Worm (Caenorhabditis elegans) whole organism, L4 larva: Measurements from ENCODE around the gene wbp-2.

ENCODE experiments used
- F44E2.7 ChIP-seq: fragments of 200-800 bp; sonication (Bioruptor generic); IDR thresholded peaks from 2 replicates; pipeline ENCODE4 v2.1.2; 2022; ENCODE audit warnings: missing genetic modification characterization, missing compliant biosample characterization
- nhr-10 ChIP-seq: fragments of 150-350 bp; optimal IDR thresholded peaks from 2 replicates; lab custom pipeline; 2014; ENCODE audit warnings: missing biosample characterization, missing genetic modification characterization
- nhr-76 ChIP-seq: fragments of 150-350 bp; optimal IDR thresholded peaks from 2 replicates; lab custom pipeline; 2014; ENCODE audit warnings: missing biosample characterization, missing genetic modification characterization

ce11 chrII:9282065-9282464 is 47.5 kb upstream of the wbp-2 start:
- TF ChIP-seq F44E2.7 (GFP tag; lab: Robert Waterston, UW) = no peak
- TF ChIP-seq nhr-10 = no peak
- TF ChIP-seq nhr-76 (tag; lab: Kevin White, UChicago) = no peak
